Fruit fly (Drosophila melanogaster) whole organism, embryonic: ENCODE data around the gene CG18661.

Experiments used
- Awh ChIP-seq: fragments of 200-800 bp; sonication (Bioruptor generic); IDR thresholded peaks from 2 replicates; pipeline ENCODE4, ENCODE4 v1.3.6; 2022; ENCODE audit warnings: missing biosample characterization, missing genetic modification characterization
- CG6175 ChIP-seq: fragments of 200-800 bp; sonication (Bioruptor generic); IDR thresholded peaks from 3 replicates; pipeline ENCODE4 v1.3.6; 2022; ENCODE audit warnings: missing biosample characterization, missing genetic modification characterization
- CG7271 ChIP-seq: fragments of 200-800 bp; sonication (Bioruptor generic); optimal IDR thresholded peaks from 2 replicates; lab custom pipeline; 2018; ENCODE audit warnings: missing biosample characterization, mild to moderate bottlenecking, missing genetic modification characterization, moderate library complexity
- NC2β ChIP-seq: fragments of 200-800 bp; sonication (Bioruptor generic); optimal IDR thresholded peaks from 2 replicates; lab custom pipeline; 2016; ENCODE audit warnings: missing biosample characterization, missing genetic modification characterization
- NfI ChIP-seq: fragments of 200-800 bp; sonication (Bioruptor generic); optimal IDR thresholded peaks from 3 replicates; lab custom pipeline; 2018; ENCODE audit warnings: missing biosample characterization, mild to moderate bottlenecking, missing genetic modification characterization, moderate library complexity
- Xrp1 ChIP-seq: fragments of 200-800 bp; sonication (Bioruptor generic); IDR thresholded peaks from 2 replicates; pipeline ENCODE4 v1.3.6; 2022; ENCODE audit warnings: missing biosample characterization, missing genetic modification characterization
- ab ChIP-seq: fragments of 200-800 bp; sonication (Bioruptor generic); optimal IDR thresholded peaks from 2 replicates; lab custom pipeline; 2016; ENCODE audit warnings: missing biosample characterization, missing genetic modification characterization
- bbx ChIP-seq: fragments of 200-800 bp; sonication (Bioruptor generic); IDR thresholded peaks from 2 replicates; pipeline ENCODE4 v1.3.6; 2022; ENCODE audit warnings: missing biosample characterization, missing genetic modification characterization; ENCODE audit not compliant: partially characterized antibody
- cg ChIP-seq: fragments of 200-800 bp; sonication (Bioruptor generic); optimal IDR thresholded peaks from 3 replicates; lab custom pipeline; 2019; ENCODE audit warnings: missing biosample characterization, mild to moderate bottlenecking, missing genetic modification characterization, moderate library complexity
- crol ChIP-seq: fragments of 200-800 bp; sonication (Bioruptor generic); IDR thresholded peaks from 2 replicates; pipeline ENCODE4 v1.3.6; 2022; ENCODE audit warnings: missing biosample characterization, missing genetic modification characterization
- insv ChIP-seq, 2 experiments: fragments of 200-800 bp; sonication (Bioruptor generic); optimal IDR thresholded peaks; 3 replicates each; lab custom pipeline; 2016 to 2018; ENCODE audit warnings: missing biosample characterization in 2 of 2, missing genetic modification characterization in 2 of 2
- salm ChIP-seq: fragments of 200-800 bp; sonication (Bioruptor generic); optimal IDR thresholded peaks from 2 replicates; lab custom pipeline; 2018; ENCODE audit warnings: missing biosample characterization, mild to moderate bottlenecking, missing genetic modification characterization
- zf30C ChIP-seq: fragments of 200-800 bp; sonication (Bioruptor generic); optimal IDR thresholded peaks from 3 replicates; lab custom pipeline; 2018; ENCODE audit warnings: missing biosample characterization, mild to moderate bottlenecking, missing genetic modification characterization

dm6 chr2L:9019438-9019837, 22.0 kb downstream of the CG18661 start:
- no peak for TF ChIP-seq CG6175 (GFP tag; lab: Robert Waterston, UW)
- TF ChIP-seq crol (GFP tag; lab: Robert Waterston, UW), result no peak
- no peak for TF ChIP-seq ab (GFP tag; lab: Kevin White, UChicago)
- no peak for TF ChIP-seq Awh (GFP tag; lab: Robert Waterston, UW)
- TF ChIP-seq insv (GFP tag; optimal IDR thresholded peaks at IDR 0.05; lab: Kevin White, UChicago), result no peak
- TF ChIP-seq CG7271 (tag; lab: Kevin White, UChicago), result no peak
- TF ChIP-seq NC2β, result no peak
- no peak for TF ChIP-seq NfI (GFP tag; lab: Kevin White, UChicago)
- TF ChIP-seq Xrp1 (GFP tag; lab: Robert Waterston, UW), result no peak
- TF ChIP-seq salm (tag; lab: Kevin White, UChicago), result no peak
- no peak for TF ChIP-seq zf30C (GFP tag; lab: Kevin White, UChicago)
- no peak for TF ChIP-seq cg (GFP tag; lab: Kevin White, UChicago)
- TF ChIP-seq bbx (GFP tag; lab: Robert Waterston, UW), result no peak
